Fruit fly (Drosophila melanogaster) whole organism, wandering third instar larva: ENCODE measurements around the gene CG1958.
A peak's percentile ranks its signal among the peaks of the same experiment; 100 is the strongest.

Experiments used
- CrebA ChIP-seq: fragments of 200-800 bp; sonication (Bioruptor generic); optimal IDR thresholded peaks from 2 replicates; lab custom pipeline; 2016; ENCODE audit warnings: missing biosample characterization, mild to moderate bottlenecking, missing genetic modification characterization, borderline replicate concordance
- Dfd ChIP-seq: fragments of >200 bp; optimal IDR thresholded peaks from 2 replicates; lab custom pipeline; 2017; ENCODE audit warnings: missing biosample characterization, missing genetic modification characterization
- GATAd ChIP-seq: sonication (Bioruptor generic); optimal IDR thresholded peaks from 2 replicates; lab custom pipeline; 2016; ENCODE audit warnings: missing biosample characterization, missing genetic modification characterization
- Hnf4 ChIP-seq: fragments of 200-800 bp; sonication (Bioruptor generic); optimal IDR thresholded peaks from 2 replicates; lab custom pipeline; 2016; ENCODE audit warnings: missing biosample characterization, mild to moderate bottlenecking, missing genetic modification characterization
- Hr78 ChIP-seq: fragments of >200 bp; optimal IDR thresholded peaks from 2 replicates; lab custom pipeline; 2017; ENCODE audit warnings: missing biosample characterization, missing genetic modification characterization
- Hr83 ChIP-seq: fragments of 200-300 bp; sonication (Bioruptor generic); optimal IDR thresholded peaks from 2 replicates; lab custom pipeline; 2016; ENCODE audit warnings: missing biosample characterization, mild to moderate bottlenecking, missing genetic modification characterization, moderate library complexity; ENCODE audit not compliant: poor library complexity, severe bottlenecking
- N ChIP-seq: fragments of >200 bp; optimal IDR thresholded peaks from 2 replicates; lab custom pipeline; 2018; ENCODE audit warnings: missing biosample characterization, missing external identifiers, missing genetic modification characterization
- Rel ChIP-seq, 2 experiments: fragments of 200-800 bp; sonication (Bioruptor generic) in 1 of 2; optimal IDR thresholded peaks; 2 replicates in 1 of 2; 3 replicates in 1 of 2; lab custom pipeline; 2016 to 2019; ENCODE audit warnings: mild to moderate bottlenecking in 2 of 2, missing biosample characterization in 2 of 2, missing genetic modification characterization in 2 of 2, moderate library complexity in 1 of 2
- br ChIP-seq: fragments of 200-800 bp; sonication (Bioruptor generic); optimal IDR thresholded peaks from 2 replicates; lab custom pipeline; 2016; ENCODE audit warnings: missing biosample characterization, missing genetic modification characterization
- dl ChIP-seq, 2 experiments: fragments of 175-275, 200-275 bp in 1 of 2; fragments of 200-275 bp in 1 of 2; sonication (Bioruptor generic); optimal IDR thresholded peaks; lab custom pipeline; 2018; ENCODE audit warnings: mild to moderate bottlenecking in 2 of 2, missing biosample characterization in 2 of 2, missing genetic modification characterization in 2 of 2, moderate library complexity in 2 of 2; ENCODE audit not compliant: partially characterized antibody in 2 of 2, insufficient read depth in 1 of 2
- ey ChIP-seq: fragments of 200-800 bp; sonication (Bioruptor generic); optimal IDR thresholded peaks from 2 replicates; lab custom pipeline; 2016; ENCODE audit warnings: missing biosample characterization, missing genetic modification characterization
- h ChIP-seq: fragments of 200-800 bp; sonication (Bioruptor generic); optimal IDR thresholded peaks from 3 replicates; lab custom pipeline; 2016; ENCODE audit warnings: missing biosample characterization, mild to moderate bottlenecking, missing genetic modification characterization
- lola ChIP-seq: fragments of >200 bp; optimal IDR thresholded peaks from 2 replicates; lab custom pipeline; 2017; ENCODE audit warnings: missing biosample characterization, missing genetic modification characterization
- pan ChIP-seq: fragments of >200 bp; optimal IDR thresholded peaks from 2 replicates; lab custom pipeline; 2017
- sv ChIP-seq: fragments of 200-800 bp; sonication (Bioruptor generic); optimal IDR thresholded peaks from 3 replicates; lab custom pipeline; 2016; ENCODE audit warnings: missing biosample characterization, missing genetic modification characterization
- tai ChIP-seq: sonication (Bioruptor generic); optimal IDR thresholded peaks from 2 replicates; lab custom pipeline; 2016; ENCODE audit warnings: missing biosample characterization, missing genetic modification characterization
- woc ChIP-seq: sonication (Bioruptor generic); optimal IDR thresholded peaks from 2 replicates; lab custom pipeline; 2016; ENCODE audit warnings: missing biosample characterization, mild to moderate bottlenecking, missing genetic modification characterization

Gene CG1958

DNA sequence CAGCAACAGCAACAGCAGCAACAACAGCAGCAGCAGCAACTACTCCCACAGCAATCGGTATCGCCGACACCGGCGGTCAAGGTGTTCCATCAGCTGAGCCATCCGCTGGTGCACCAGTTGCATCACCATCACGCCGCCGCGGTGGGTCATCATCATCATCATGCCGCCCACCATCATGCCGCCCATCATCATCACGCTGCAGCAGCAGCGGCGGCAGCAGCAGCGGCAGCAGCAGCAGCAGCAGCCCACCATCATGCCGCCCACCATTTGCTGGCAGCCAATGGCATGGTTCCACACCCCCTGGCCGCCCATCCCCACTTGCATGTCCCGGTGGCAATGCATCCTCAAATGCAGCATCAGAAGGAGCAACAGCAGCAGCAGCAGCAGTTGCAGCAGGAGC is 42.1 kb downstream of the CG1958 start:
- no peak for TF ChIP-seq Hr78 (GFP tag; lab: Kevin White, UChicago)
- TF ChIP-seq pan (lab: Kevin White, UChicago) = no peak
- no peak for TF ChIP-seq Hr83 (GFP tag; lab: Kevin White, UChicago)
- no peak for TF ChIP-seq Dfd (GFP tag; lab: Kevin White, UChicago)
- TF ChIP-seq N (GFP tag; lab: Kevin White, UChicago) = no peak

DNA sequence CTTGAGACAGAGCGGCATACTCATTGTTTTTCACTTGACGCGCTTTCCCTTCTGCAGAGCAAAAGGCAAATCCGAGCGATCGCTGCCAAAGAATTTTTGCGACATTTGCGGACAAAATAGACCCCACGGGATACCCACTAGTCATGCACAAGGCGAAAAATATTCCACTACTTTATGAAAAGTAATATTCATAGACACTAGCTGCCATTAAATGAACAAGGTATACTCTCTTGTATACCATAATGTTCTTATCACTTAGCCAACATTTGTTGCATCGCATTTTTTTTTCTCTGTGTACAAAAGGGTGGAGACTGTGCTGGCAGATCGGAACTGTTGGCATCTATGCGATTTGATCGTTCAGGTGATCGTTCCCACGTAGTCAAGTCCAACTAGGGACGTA is 45.7 kb downstream of the CG1958 start:
- no peak for TF ChIP-seq Hnf4
- no peak for TF ChIP-seq Dfd (GFP tag; lab: Kevin White, UChicago)
- no peak for TF ChIP-seq ey (GFP tag; lab: Kevin White, UChicago)
- TF ChIP-seq dl (GFP tag; optimal IDR thresholded peaks at IDR 0.05; lab: Kevin White, UChicago; ENCODE audit: insufficient read depth in 1 of 2, partially characterized antibody in 2 of 2) = no peak
- no peak for TF ChIP-seq h (GFP tag; lab: Kevin White, UChicago)
- TF ChIP-seq GATAd = no peak
- TF ChIP-seq lola (GFP tag; lab: Kevin White, UChicago) = no peak
- no peak for TF ChIP-seq tai (GFP tag; lab: Kevin White, UChicago)
- no peak for TF ChIP-seq sv (GFP tag; lab: Kevin White, UChicago)
- no peak for TF ChIP-seq woc (GFP tag; lab: Kevin White, UChicago)
- TF ChIP-seq CrebA (GFP tag; lab: Kevin White, UChicago) = no peak
- no peak for TF ChIP-seq pan (lab: Kevin White, UChicago)
- TF ChIP-seq br (GFP tag; lab: Kevin White, UChicago) = no peak
- no peak for TF ChIP-seq Hr83 (GFP tag; lab: Kevin White, UChicago)

dm6 chrX:7315925-7316650 is 49.4 kb downstream of the CG1958 start:
- TF ChIP-seq CrebA (GFP tag; lab: Kevin White, UChicago) = no peak
- TF ChIP-seq Rel (GFP tag; optimal IDR thresholded peaks at IDR 0.05; lab: Kevin White, UChicago) = no peak
- TF ChIP-seq Rel (tag; optimal IDR thresholded peaks at IDR 0.05; lab: Kevin White, UChicago) = peak; percentile 8
- TF ChIP-seq, all 38 proteins: peak for 1
